Worm (Caenorhabditis elegans): ENCODE data around the gene mcu-1.
A peak's percentile ranks its signal among the peaks of the same experiment; 100 is the strongest.

mcu-1 gene

ce11 chrIV:5939122-5939521 is at the start of gene mcu-1:
Gene mcu-1 (minus strand): TSS chrIV:5939230.
- TF ChIP-seq W03F9.2 (tag; optimal IDR thresholded peaks at IDR 0.05) (no peak), him-1 (tag; optimal IDR thresholded peaks at IDR 0.05) (no peak), dao-5 (tag; optimal IDR thresholded peaks at IDR 0.05) (no peak)

- no peak for TF ChIP-seq him-1 (tag; optimal IDR thresholded peaks at IDR 0.05)
- TF ChIP-seq dao-5 (tag; optimal IDR thresholded peaks at IDR 0.05): no peak
- TF ChIP-seq W03F9.2 (tag; optimal IDR thresholded peaks at IDR 0.05): no peak
Measured at ce11 chrIV:5986829-5987228, 47.8 kb upstream of the mcu-1 start.

- TF ChIP-seq W03F9.2 (tag; optimal IDR thresholded peaks at IDR 0.05): no peak
- no peak for TF ChIP-seq him-1 (tag; optimal IDR thresholded peaks at IDR 0.05)
- TF ChIP-seq dao-5 (tag; optimal IDR thresholded peaks at IDR 0.05): no peak
Measured at ce11 chrIV:5985823-5986222, 46.8 kb upstream of the mcu-1 start.

- TF ChIP-seq dao-5 (tag; optimal IDR thresholded peaks at IDR 0.05) (no peak), W03F9.2 (tag; optimal IDR thresholded peaks at IDR 0.05) (no peak), him-1 (tag; optimal IDR thresholded peaks at IDR 0.05) (no peak)
Measured at ce11 chrIV:5985422-5985821, 46.4 kb upstream of the mcu-1 start.

- no peak for TF ChIP-seq him-1 (tag; optimal IDR thresholded peaks at IDR 0.05)
- no peak for TF ChIP-seq dao-5 (tag; optimal IDR thresholded peaks at IDR 0.05)
- TF ChIP-seq W03F9.2 (tag; optimal IDR thresholded peaks at IDR 0.05): no peak
Measured at ce11 chrIV:5983191-5983590, 44.2 kb upstream of the mcu-1 start.

- TF ChIP-seq dao-5 (tag; optimal IDR thresholded peaks at IDR 0.05) (no peak), him-1 (tag; optimal IDR thresholded peaks at IDR 0.05) (no peak), W03F9.2 (tag; optimal IDR thresholded peaks at IDR 0.05) (no peak)
Measured at ce11 chrIV:5979818-5980217, 40.8 kb upstream of the mcu-1 start.

ce11 chrIV:5977276-5977675 is 38.2 kb upstream of the mcu-1 start:
- TF ChIP-seq W03F9.2 (tag; optimal IDR thresholded peaks at IDR 0.05) (no peak), dao-5 (tag; optimal IDR thresholded peaks at IDR 0.05) (no peak), him-1 (tag; optimal IDR thresholded peaks at IDR 0.05) (peak; percentile 25)

ce11 chrIV:5975202-5975601 is 36.2 kb upstream of the mcu-1 start, which contains the start of gene unc-44:
Gene unc-44 (plus strand): TSS chrIV:5975557.
- TF ChIP-seq dao-5 (tag; optimal IDR thresholded peaks at IDR 0.05) (no peak), him-1 (tag; optimal IDR thresholded peaks at IDR 0.05) (no peak), W03F9.2 (tag; optimal IDR thresholded peaks at IDR 0.05) (no peak)

ce11 chrIV:5973947-5974495 is 35.0 kb upstream of the mcu-1 start:
- TF ChIP-seq dao-5 (tag; optimal IDR thresholded peaks at IDR 0.05) (no peak), W03F9.2 (tag; optimal IDR thresholded peaks at IDR 0.05) (no peak), him-1 (tag; optimal IDR thresholded peaks at IDR 0.05) (peak; percentile 75)

- TF ChIP-seq dao-5 (tag; optimal IDR thresholded peaks at IDR 0.05): no peak
- TF ChIP-seq him-1 (tag; optimal IDR thresholded peaks at IDR 0.05): no peak
- no peak for TF ChIP-seq W03F9.2 (tag; optimal IDR thresholded peaks at IDR 0.05)
Measured at ce11 chrIV:5970526-5970925, 31.5 kb upstream of the mcu-1 start.

ce11 chrIV:5967035-5967499 is 28.0 kb upstream of the mcu-1 start:
- peak; percentile 88 for TF ChIP-seq dao-5 (tag; optimal IDR thresholded peaks at IDR 0.05)
- peak; percentile 89 for TF ChIP-seq W03F9.2 (tag; optimal IDR thresholded peaks at IDR 0.05)
- peak; percentile 75 for TF ChIP-seq him-1 (tag; optimal IDR thresholded peaks at IDR 0.05)

- no peak for TF ChIP-seq him-1 (tag; optimal IDR thresholded peaks at IDR 0.05)
- TF ChIP-seq W03F9.2 (tag; optimal IDR thresholded peaks at IDR 0.05): no peak
- TF ChIP-seq dao-5 (tag; optimal IDR thresholded peaks at IDR 0.05): no peak
Measured at ce11 chrIV:5964286-5964685, 25.3 kb upstream of the mcu-1 start.

- TF ChIP-seq dao-5 (tag; optimal IDR thresholded peaks at IDR 0.05): no peak
Measured at ce11 chrIV:5962219-5962945, 23.4 kb upstream of the mcu-1 start, which contains the start of gene K02B2.6. Gene K02B2.6 (minus strand): TSS chrIV:5962269.

ce11 chrIV:5959951-5960350 is 20.9 kb upstream of the mcu-1 start:
- TF ChIP-seq him-1 (tag; optimal IDR thresholded peaks at IDR 0.05) (peak; percentile 66), W03F9.2 (tag; optimal IDR thresholded peaks at IDR 0.05) (no peak)

- TF ChIP-seq dao-5 (tag; optimal IDR thresholded peaks at IDR 0.05): no peak
- TF ChIP-seq him-1 (tag; optimal IDR thresholded peaks at IDR 0.05): no peak
- TF ChIP-seq W03F9.2 (tag; optimal IDR thresholded peaks at IDR 0.05): no peak
Measured at ce11 chrIV:5954743-5955142, 15.7 kb upstream of the mcu-1 start.

Measured in whole organism, L4/young adult.